Worm (Caenorhabditis elegans): Measurements from ENCODE around the gene F37C12.10.

DNA sequence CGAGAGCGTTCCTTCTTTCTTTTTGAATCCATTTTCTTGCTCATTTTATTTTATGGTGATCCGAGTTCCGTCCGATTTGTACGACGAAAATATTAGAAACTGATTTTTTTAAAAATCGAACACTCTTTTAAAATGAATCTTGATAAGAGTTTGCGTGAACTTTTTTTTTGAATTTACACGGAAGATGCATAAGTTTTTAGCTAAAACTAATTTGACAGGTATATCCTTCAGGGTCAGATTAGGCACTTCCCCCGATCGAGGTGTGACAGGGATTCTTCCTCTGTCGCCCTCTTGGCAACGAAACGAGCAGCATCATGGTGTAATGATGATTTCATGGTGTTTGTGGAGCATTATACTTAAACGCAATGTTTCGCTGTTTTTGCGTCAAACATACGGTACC is 7.1 kb upstream of the F37C12.10 start, which contains the start of gene F37C12.18:
- TF ChIP-seq duxl-1 (tag; optimal IDR thresholded peaks at IDR 0.05; ENCODE audit: poor library complexity) (no peak), aly-2 (tag; optimal IDR thresholded peaks at IDR 0.05) (no peak), fkh-10 (GFP tag; optimal IDR thresholded peaks at IDR 0.05) (no peak), nhr-28 (tag; optimal IDR thresholded peaks at IDR 0.05) (no peak), aha-1 (tag) (peak; percentile 68), lin-39 (tag; optimal IDR thresholded peaks at IDR 0.05) (no peak), nhr-25 (tag; optimal IDR thresholded peaks at IDR 0.05; ENCODE audit: borderline replicate concordance, insufficient read depth) (no peak), egl-27 (tag; optimal IDR thresholded peaks at IDR 0.05) (no peak)
